Worm (Caenorhabditis elegans) whole organism, L4 larva: ENCODE data around the gene F28A12.10.

Experiments
- aly-2 ChIP-seq: sonication (generic microtip); optimal IDR thresholded peaks from 2 replicates; lab custom pipeline; 2018; ENCODE audit warnings: missing biosample characterization, missing genetic modification characterization
- ama-1 ChIP-seq: fragments of 150-350 bp; optimal IDR thresholded peaks from 2 replicates; lab custom pipeline; 2014; ENCODE audit warnings: inconsistent platforms, mixed read lengths
- daf-12 ChIP-seq: fragments of 150-350 bp; optimal IDR thresholded peaks from 2 replicates; lab custom pipeline; 2014; ENCODE audit warnings: missing biosample characterization, missing genetic modification reagents, missing genetic modification characterization
- dpl-1 ChIP-seq: fragments of 150-350 bp; optimal IDR thresholded peaks from 2 replicates; lab custom pipeline; 2014; ENCODE audit warnings: missing biosample characterization, missing genetic modification reagents, missing genetic modification characterization
- duxl-1 ChIP-seq: sonication (generic microtip); optimal IDR thresholded peaks from 2 replicates; lab custom pipeline; 2016; ENCODE audit warnings: mild to moderate bottlenecking, missing genetic modification characterization, moderate library complexity, missing compliant biosample characterization; ENCODE audit not compliant: poor library complexity
- egl-27 ChIP-seq: sonication (generic microtip); optimal IDR thresholded peaks from 3 replicates; lab custom pipeline; 2017; ENCODE audit warnings: missing biosample characterization, missing genetic modification reagents, missing genetic modification characterization
- nhr-11 ChIP-seq: fragments of 150-350 bp; optimal IDR thresholded peaks from 2 replicates; lab custom pipeline; 2014; ENCODE audit warnings: missing biosample characterization, missing genetic modification characterization
- nhr-48 ChIP-seq: sonication (generic microtip); optimal IDR thresholded peaks from 2 replicates; lab custom pipeline; 2016; ENCODE audit warnings: mild to moderate bottlenecking, missing genetic modification characterization, missing compliant biosample characterization
- skn-1 ChIP-seq: fragments of 150-350 bp; optimal IDR thresholded peaks from 2 replicates; lab custom pipeline; 2014; ENCODE audit warnings: missing biosample characterization, missing genetic modification characterization
- snpc-4 ChIP-seq: fragments of 150-350 bp; optimal IDR thresholded peaks from 2 replicates; lab custom pipeline; 2014; ENCODE audit warnings: missing biosample characterization, missing genetic modification characterization
- unc-62 ChIP-seq, 3 experiments: fragments of 150-350 bp in 1 of 3; sonication (generic microtip); optimal IDR thresholded peaks in 2 of 3; peaks in 1 of 3; 1 replicate in 1 of 3; 2 replicates in 2 of 3; lab custom pipeline; 2014 to 2017; ENCODE audit warnings: missing biosample characterization in 3 of 3, missing genetic modification characterization in 3 of 3, missing genetic modification reagents in 3 of 3, missing genotype in 1 of 3

DNA sequence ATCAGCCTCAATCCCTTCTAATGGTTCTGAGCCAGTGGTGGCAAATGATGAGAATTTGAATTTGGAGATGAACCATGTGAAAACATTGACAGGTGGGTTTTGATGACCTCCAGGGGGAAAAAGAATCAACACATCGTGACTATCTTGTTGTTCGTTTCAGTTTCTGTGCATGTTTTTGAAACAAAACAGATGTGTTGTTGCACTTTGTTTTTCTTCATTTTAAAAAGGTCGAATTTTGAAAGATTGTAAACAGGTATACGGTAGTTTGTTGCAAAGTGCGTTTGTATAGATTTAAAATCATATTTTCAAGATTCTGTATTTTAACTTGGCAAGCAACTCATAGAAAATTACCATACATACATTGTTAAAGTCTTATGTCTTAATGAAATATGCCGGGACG, 12.8 kb upstream of the F28A12.10 start:
- TF ChIP-seq egl-27 (tag; lab: Kevin White, UChicago), result no peak
- TF ChIP-seq daf-12 (tag; lab: Kevin White, UChicago), result no peak
- no peak for TF ChIP-seq dpl-1 (GFP tag; lab: Kevin White, UChicago)
- TF ChIP-seq snpc-4 (tag; lab: Kevin White, UChicago), result no peak
- no peak for TF ChIP-seq ama-1 (lab: Kevin White, UChicago)
- TF ChIP-seq skn-1 (tag; lab: Kevin White, UChicago), result no peak
- TF ChIP-seq duxl-1 (tag; lab: Kevin White, UChicago), result no peak
- TF ChIP-seq nhr-11 (tag; lab: Kevin White, UChicago), result no peak
- no peak for TF ChIP-seq unc-62 (GFP tag; optimal IDR thresholded peaks at IDR 0.05 in 1 of 2; lab: Kevin White, UChicago)
- no peak for TF ChIP-seq unc-62 (tag; optimal IDR thresholded peaks at IDR 0.05; lab: Kevin White, UChicago)
- no peak for TF ChIP-seq aly-2
- no peak for TF ChIP-seq nhr-48 (tag; lab: Kevin White, UChicago)
